Fruit fly (Drosophila melanogaster) whole organism, prepupa: ENCODE measurements around the gene CG14445.

ENCODE experiments used
- Blimp-1 ChIP-seq: fragments of 200-800 bp; sonication (Bioruptor generic); optimal IDR thresholded peaks from 3 replicates; lab custom pipeline; 2017; ENCODE audit warnings: missing biosample characterization, missing genetic modification characterization, mild to moderate bottlenecking, moderate library complexity, missing genetic modification reagents
- CG11762 ChIP-seq: fragments of 200-800 bp; sonication (Bioruptor generic); optimal IDR thresholded peaks from 3 replicates; lab custom pipeline; 2016; ENCODE audit warnings: missing biosample characterization, missing genetic modification characterization; ENCODE audit not compliant: insufficient read depth
- CG11902 ChIP-seq: fragments of 200-800 bp; sonication (Bioruptor generic); optimal IDR thresholded peaks from 3 replicates; lab custom pipeline; 2016; ENCODE audit warnings: missing biosample characterization, missing genetic modification characterization
- CG15336 ChIP-seq: fragments of 200-800 bp; sonication (Bioruptor generic); IDR thresholded peaks from 2 replicates; pipeline ENCODE4 v1.3.6; 2022; ENCODE audit warnings: missing biosample characterization, missing genetic modification characterization
- CG1621 ChIP-seq: fragments of 200-800 bp; sonication (Bioruptor generic); optimal IDR thresholded peaks from 3 replicates; lab custom pipeline; 2018; ENCODE audit warnings: missing biosample characterization, mild to moderate bottlenecking, missing genetic modification characterization
- CG16779 ChIP-seq: fragments of 200-800 bp; sonication (Bioruptor generic); optimal IDR thresholded peaks from 3 replicates; lab custom pipeline; 2017; ENCODE audit warnings: missing biosample characterization, mild to moderate bottlenecking, missing genetic modification characterization
- CG3032 ChIP-seq: fragments of 200-800 bp; optimal IDR thresholded peaks from 2 replicates; lab custom pipeline; 2019; ENCODE audit warnings: missing biosample characterization, mild to moderate bottlenecking, missing genetic modification characterization, moderate library complexity
- CG32006 ChIP-seq: fragments of 200-800 bp; sonication (Bioruptor generic); optimal IDR thresholded peaks from 3 replicates; lab custom pipeline; 2017; ENCODE audit warnings: missing biosample characterization, mild to moderate bottlenecking, missing genetic modification characterization
- CG34406 ChIP-seq: fragments of 200-800 bp; sonication (Bioruptor generic); optimal IDR thresholded peaks from 3 replicates; lab custom pipeline; 2016; ENCODE audit warnings: missing biosample characterization, missing genetic modification characterization
- CG3919 ChIP-seq: fragments of 200-800 bp; sonication (Bioruptor generic); optimal IDR thresholded peaks from 3 replicates; lab custom pipeline; 2016; ENCODE audit warnings: missing biosample characterization, missing genetic modification characterization
- CG4318 ChIP-seq: fragments of 200-800 bp; sonication (Bioruptor generic); optimal IDR thresholded peaks from 3 replicates; lab custom pipeline; 2017; ENCODE audit warnings: missing biosample characterization, mild to moderate bottlenecking, missing genetic modification characterization
- CG6163 ChIP-seq: fragments of 200-800 bp; sonication (Bioruptor generic); IDR thresholded peaks from 3 replicates; pipeline ENCODE4 v1.3.6; 2022; ENCODE audit warnings: missing biosample characterization, missing genetic modification characterization
- CG6276 ChIP-seq: fragments of 200-800 bp; sonication (Bioruptor generic); optimal IDR thresholded peaks from 2 replicates; lab custom pipeline; 2017; ENCODE audit warnings: missing biosample characterization, mild to moderate bottlenecking, missing genetic modification characterization
- CG6808 ChIP-seq: fragments of 200-800 bp; sonication (Bioruptor generic); optimal IDR thresholded peaks from 3 replicates; lab custom pipeline; 2017; ENCODE audit warnings: missing biosample characterization, missing genetic modification characterization, mild to moderate bottlenecking, moderate library complexity, missing genetic modification reagents
- CG6854 ChIP-seq: fragments of 200-800 bp; sonication (Bioruptor generic); optimal IDR thresholded peaks from 2 replicates; lab custom pipeline; 2017; ENCODE audit warnings: missing biosample characterization, mild to moderate bottlenecking, missing genetic modification characterization
- CG8119 ChIP-seq: fragments of 200-800 bp; sonication (Bioruptor generic); IDR thresholded peaks from 3 replicates; pipeline ENCODE4 v1.3.6; 2022; ENCODE audit warnings: missing biosample characterization, missing genetic modification characterization
- CG8319 ChIP-seq: fragments of 200-800 bp; sonication (Bioruptor generic); optimal IDR thresholded peaks from 3 replicates; lab custom pipeline; 2016; ENCODE audit warnings: missing biosample characterization, missing genetic modification characterization
- CG8632 ChIP-seq: fragments of 200-800 bp; sonication (Bioruptor generic); optimal IDR thresholded peaks from 3 replicates; lab custom pipeline; 2016; ENCODE audit warnings: missing biosample characterization, missing genetic modification characterization
- CG9139 ChIP-seq: fragments of 200-800 bp; sonication (Bioruptor generic); optimal IDR thresholded peaks from 3 replicates; lab custom pipeline; 2017; ENCODE audit warnings: missing biosample characterization, mild to moderate bottlenecking, missing genetic modification characterization
- Eip75B ChIP-seq: fragments of 200-800 bp; sonication (Bioruptor generic); optimal IDR thresholded peaks from 3 replicates; lab custom pipeline; 2016; ENCODE audit warnings: missing biosample characterization, missing genetic modification characterization
- Eip78C ChIP-seq: fragments of 200-800 bp; sonication (Bioruptor generic); peaks from one replicate; lab custom pipeline; 2016; ENCODE audit warnings: missing biosample characterization, missing genetic modification characterization
- Eip93F ChIP-seq: fragments of 200-800 bp; sonication (Bioruptor generic); optimal IDR thresholded peaks from 2 replicates; lab custom pipeline; 2016; ENCODE audit warnings: missing biosample characterization, mild to moderate bottlenecking, missing genetic modification characterization
- Ets21C ChIP-seq: fragments of 200-800 bp; sonication (Bioruptor generic); optimal IDR thresholded peaks from 3 replicates; lab custom pipeline; 2016; ENCODE audit warnings: missing biosample characterization, missing genetic modification characterization
- Gug ChIP-seq: fragments of 200-800 bp; sonication (Bioruptor generic); IDR thresholded peaks from 2 replicates; pipeline ENCODE4 v1.3.6; 2022; ENCODE audit warnings: missing biosample characterization, missing genetic modification characterization
- Hr38 ChIP-seq: sonication (Bioruptor generic); optimal IDR thresholded peaks from 2 replicates; lab custom pipeline; 2016; ENCODE audit warnings: missing biosample characterization, missing genetic modification characterization
- Lpt ChIP-seq: fragments of 200-800 bp; sonication (Bioruptor generic); optimal IDR thresholded peaks from 3 replicates; lab custom pipeline; 2016; ENCODE audit warnings: missing biosample characterization, missing genetic modification characterization
- Met ChIP-seq: fragments of 200-800 bp; sonication (Bioruptor generic); optimal IDR thresholded peaks from 3 replicates; lab custom pipeline; 2016; ENCODE audit warnings: missing biosample characterization, missing genetic modification characterization
- Smox ChIP-seq: fragments of 200-800 bp; sonication (Bioruptor generic); optimal IDR thresholded peaks from 3 replicates; lab custom pipeline; 2016; ENCODE audit warnings: missing biosample characterization, missing genetic modification characterization
- Sox102F ChIP-seq: fragments of 200-800 bp; sonication (Bioruptor generic); optimal IDR thresholded peaks from 2 replicates; lab custom pipeline; 2016; ENCODE audit warnings: missing biosample characterization, mild to moderate bottlenecking, missing genetic modification characterization
- achi ChIP-seq: fragments of 200-800 bp; sonication (Bioruptor generic); optimal IDR thresholded peaks from 3 replicates; lab custom pipeline; 2016; ENCODE audit warnings: missing biosample characterization, missing genetic modification characterization
- acj6 ChIP-seq: fragments of 200-800 bp; sonication (Bioruptor generic); optimal IDR thresholded peaks from 3 replicates; lab custom pipeline; 2016; ENCODE audit warnings: missing biosample characterization, missing genetic modification characterization
- cyc ChIP-seq: fragments of 200-800 bp; sonication (Bioruptor generic); optimal IDR thresholded peaks from 3 replicates; lab custom pipeline; 2016; ENCODE audit warnings: missing biosample characterization, missing genetic modification characterization
- dac ChIP-seq: fragments of 200-800 bp; sonication (Bioruptor generic); optimal IDR thresholded peaks from 2 replicates; lab custom pipeline; 2017; ENCODE audit warnings: missing biosample characterization, mild to moderate bottlenecking, missing genetic modification characterization
- dsx ChIP-seq: fragments of 200-800 bp; optimal IDR thresholded peaks from 3 replicates; lab custom pipeline; 2019; ENCODE audit warnings: missing biosample characterization, mild to moderate bottlenecking, missing genetic modification characterization, moderate library complexity; ENCODE audit not compliant: poor library complexity, severe bottlenecking
- eg ChIP-seq: fragments of 200-800 bp; sonication (Bioruptor generic); IDR thresholded peaks from 3 replicates; pipeline ENCODE4 v1.3.6; 2022; ENCODE audit warnings: missing biosample characterization, missing genetic modification characterization
- esn ChIP-seq: fragments of 200-800 bp; sonication (Bioruptor generic); optimal IDR thresholded peaks from 2 replicates; lab custom pipeline; 2016; ENCODE audit warnings: missing biosample characterization, mild to moderate bottlenecking, missing genetic modification characterization, moderate library complexity
- lz ChIP-seq: fragments of 200-800 bp; sonication (Bioruptor generic); optimal IDR thresholded peaks from 3 replicates; lab custom pipeline; 2016; ENCODE audit warnings: missing biosample characterization, missing genetic modification characterization
- pdm3 ChIP-seq: fragments of 200-800 bp; sonication (Bioruptor generic); optimal IDR thresholded peaks from 3 replicates; lab custom pipeline; 2016; ENCODE audit warnings: missing biosample characterization, missing genetic modification characterization
- salr ChIP-seq, 2 experiments: fragments of 200-800 bp; sonication (Bioruptor generic); optimal IDR thresholded peaks; 3 replicates each; lab custom pipeline; 2016 to 2018; ENCODE audit warnings: missing biosample characterization in 2 of 2, missing genetic modification characterization in 2 of 2, mild to moderate bottlenecking in 1 of 2
- ss ChIP-seq, 2 experiments: fragments of 200-800 bp; sonication (Bioruptor generic); optimal IDR thresholded peaks; 2 replicates in 1 of 2; 3 replicates in 1 of 2; lab custom pipeline; 2017 to 2018; ENCODE audit warnings: mild to moderate bottlenecking in 2 of 2, missing biosample characterization in 2 of 2, missing genetic modification characterization in 2 of 2, moderate library complexity in 1 of 2

The CG14445 gene

DNA sequence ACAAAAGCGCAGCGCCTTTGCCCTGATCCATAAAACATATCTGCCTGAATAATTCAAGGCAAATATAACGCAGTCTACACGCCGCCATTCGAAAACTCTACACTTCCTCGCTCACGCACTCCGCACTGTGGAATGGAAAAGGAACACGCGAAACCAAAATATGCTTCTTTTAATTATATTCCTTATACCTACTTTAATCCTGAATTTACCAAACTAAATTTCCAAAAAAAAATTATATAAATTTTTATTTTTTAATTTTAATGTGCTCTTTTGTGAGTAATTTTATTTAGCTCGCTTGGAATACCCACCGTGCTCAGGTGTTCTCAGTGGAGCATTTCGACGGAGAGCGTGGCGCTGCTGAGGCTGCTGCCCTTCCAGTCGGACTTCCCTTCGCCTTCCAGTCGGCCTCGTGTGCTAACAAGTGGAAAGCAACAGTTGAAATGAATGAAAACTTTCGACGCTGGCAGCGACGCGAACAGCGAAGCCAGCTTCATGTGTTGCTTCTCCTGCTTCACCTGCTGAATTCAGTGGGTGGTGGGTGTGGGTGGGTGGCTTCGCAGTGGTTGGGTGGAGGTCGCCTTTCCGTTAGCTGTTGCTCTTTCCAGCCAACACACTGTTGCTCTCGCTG is 43.8 kb upstream of the CG14445 start (continued):
- peak; percentile 69 for TF ChIP-seq esn (GFP tag; lab: Kevin White, UChicago)
- peak; percentile 43 for TF ChIP-seq cyc
- peak; percentile 89 for TF ChIP-seq CG6163
- peak; percentile 82 for TF ChIP-seq CG15336 (GFP tag; lab: Robert Waterston, UW)
- TF ChIP-seq CG11902 (GFP tag; lab: Kevin White, UChicago), result peak; percentile 15
- TF ChIP-seq Hr38, result no peak
- TF ChIP-seq eg (GFP tag; lab: Robert Waterston, UW), result peak; percentile 89
- TF ChIP-seq ss (GFP tag; optimal IDR thresholded peaks at IDR 0.05; lab: Kevin White, UChicago), result peak in 1 of 2 experiments; percentile 29
- peak; percentile 72 for TF ChIP-seq CG3032 (tag; lab: Kevin White, UChicago)
- peak; percentile 90 for TF ChIP-seq Eip78C (GFP tag; lab: Kevin White, UChicago)
- peak; percentile 71 for TF ChIP-seq CG16779 (tag; lab: Kevin White, UChicago)
- peak; percentile 46 for TF ChIP-seq lz (GFP tag; lab: Kevin White, UChicago)
- peak; percentile 66 for TF ChIP-seq pdm3 (GFP tag; lab: Kevin White, UChicago)
- peak; percentile 27 for TF ChIP-seq CG8319 (GFP tag; lab: Kevin White, UChicago)
- peak; percentile 51 for TF ChIP-seq CG9139
- no peak for TF ChIP-seq Ets21C (GFP tag; lab: Kevin White, UChicago)
- no peak for TF ChIP-seq Eip93F (GFP tag; lab: Kevin White, UChicago)
- TF ChIP-seq Gug (GFP tag; lab: Robert Waterston, UW), result peak; percentile 81
- TF ChIP-seq dsx, result peak; percentile 49
- peak; percentile 63 for TF ChIP-seq CG8632 (GFP tag; lab: Kevin White, UChicago)
- peak; percentile 49 for TF ChIP-seq Smox (GFP tag; lab: Kevin White, UChicago)

DNA sequence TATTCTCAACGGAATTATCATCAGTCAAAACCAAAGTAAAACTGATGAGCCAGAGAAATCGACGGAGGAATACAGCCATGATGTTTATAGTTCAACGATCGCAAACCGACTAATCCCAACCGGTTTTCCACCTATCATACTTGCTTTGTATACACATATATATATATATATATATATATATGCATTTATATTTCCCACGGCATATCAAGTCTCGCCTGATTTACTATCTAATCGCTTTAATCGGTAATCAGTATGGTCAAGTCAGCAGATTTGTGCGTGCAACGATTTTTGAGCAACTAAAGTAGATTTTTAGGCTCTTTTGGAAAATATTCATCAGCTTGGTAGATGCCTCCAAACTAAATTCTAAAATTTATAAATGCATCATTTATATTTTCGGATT is 40.8 kb upstream of the CG14445 start, which contains the start of gene CG32750:
Gene CG32750 (minus strand): TSS at position 101 of the 400 bp plus-strand sequence.
- TF ChIP-seq dsx (no peak), salr (GFP tag; optimal IDR thresholded peaks at IDR 0.05; lab: Kevin White, UChicago) (no peak), esn (GFP tag; lab: Kevin White, UChicago) (no peak), acj6 (GFP tag; lab: Kevin White, UChicago) (no peak), cyc (no peak), CG8119 (GFP tag; lab: Robert Waterston, UW) (no peak), pdm3 (GFP tag; lab: Kevin White, UChicago) (no peak), Sox102F (GFP tag; lab: Kevin White, UChicago) (no peak), Blimp-1 (no peak), CG8319 (GFP tag; lab: Kevin White, UChicago) (no peak), Eip75B (GFP tag; lab: Kevin White, UChicago) (no peak), Lpt (no peak), CG1621 (tag; lab: Kevin White, UChicago) (no peak), CG3919 (GFP tag; lab: Kevin White, UChicago) (no peak), CG6854 (GFP tag; lab: Kevin White, UChicago) (no peak), eg (GFP tag; lab: Robert Waterston, UW) (no peak), CG3032 (tag; lab: Kevin White, UChicago) (no peak), CG6276 (GFP tag; lab: Kevin White, UChicago) (no peak)

DNA sequence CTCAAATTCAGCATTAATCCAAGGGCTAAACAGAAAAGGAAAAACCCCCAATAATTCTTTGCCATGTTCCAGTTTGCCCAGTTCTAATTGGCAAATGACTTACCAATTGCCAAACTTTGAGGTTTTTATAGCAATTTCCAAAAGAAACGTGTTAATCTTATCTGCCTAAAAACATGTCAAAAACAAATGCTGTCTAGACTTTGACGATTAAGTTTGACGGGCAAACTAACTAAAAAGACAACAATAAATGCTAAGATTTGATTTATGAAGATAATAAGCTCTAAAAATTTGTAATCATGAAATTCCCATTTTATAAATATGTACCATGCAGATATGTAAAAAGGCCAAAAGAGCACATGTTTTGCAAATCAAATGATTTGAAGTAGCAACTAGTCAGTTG is 38.6 kb upstream of the CG14445 start, which contains the start of gene CG32751:
Gene CG32751 (minus strand): TSS at position 101 of the 400 bp plus-strand sequence.
- no peak for TF ChIP-seq CG6276 (GFP tag; lab: Kevin White, UChicago)
- no peak for TF ChIP-seq CG11762 (GFP tag; lab: Kevin White, UChicago)
- TF ChIP-seq CG4318 (GFP tag; lab: Kevin White, UChicago), result no peak
- no peak for TF ChIP-seq dac
- no peak for TF ChIP-seq Eip75B (GFP tag; lab: Kevin White, UChicago)
- no peak for TF ChIP-seq CG3032 (tag; lab: Kevin White, UChicago)
- no peak for TF ChIP-seq Hr38
- TF ChIP-seq cyc, result no peak
- TF ChIP-seq achi, result no peak
- TF ChIP-seq CG16779 (tag; lab: Kevin White, UChicago), result no peak
- no peak for TF ChIP-seq CG8119 (GFP tag; lab: Robert Waterston, UW)
- no peak for TF ChIP-seq Met (GFP tag; lab: Kevin White, UChicago)
- no peak for TF ChIP-seq CG32006 (GFP tag; lab: Kevin White, UChicago)
- no peak for TF ChIP-seq CG9139
- TF ChIP-seq CG34406 (GFP tag; lab: Kevin White, UChicago), result no peak
- TF ChIP-seq acj6 (GFP tag; lab: Kevin White, UChicago), result no peak
- no peak for TF ChIP-seq CG6808 (GFP tag; lab: Kevin White, UChicago)
- TF ChIP-seq eg (GFP tag; lab: Robert Waterston, UW), result no peak
